Worm (Caenorhabditis elegans) whole organism, L1 larva: ENCODE data around the gene moc-2.

Source experiments
- F16B12.6 ChIP-seq: fragments of 150-350 bp; optimal IDR thresholded peaks from 2 replicates; lab custom pipeline; 2014; ENCODE audit warnings: missing biosample characterization, missing genetic modification characterization
- Y116A8C.19 ChIP-seq: sonication (generic microtip); optimal IDR thresholded peaks from 2 replicates; lab custom pipeline; 2016; ENCODE audit warnings: missing compliant biosample characterization, missing genetic modification characterization, borderline replicate concordance
- ama-1 ChIP-seq: fragments of 150-350 bp; optimal IDR thresholded peaks from 2 replicates; lab custom pipeline; 2014
- blmp-1 ChIP-seq: fragments of 150-350 bp; optimal IDR thresholded peaks from 2 replicates; lab custom pipeline; 2014; ENCODE audit warnings: missing biosample characterization, missing genetic modification characterization
- ceh-82 ChIP-seq, 3 experiments: fragments of 150-350 bp in 1 of 3; sonication (generic microtip) in 2 of 3; optimal IDR thresholded peaks; 2 replicates each; lab custom pipeline; 2014 to 2017; ENCODE audit warnings: missing biosample characterization in 3 of 3, missing genetic modification characterization in 3 of 3
- ceh-88 ChIP-seq: fragments of 200-800 bp; sonication (Bioruptor generic); IDR thresholded peaks from 2 replicates; pipeline ENCODE4 v1.3.6; 2022; ENCODE audit warnings: missing genetic modification characterization, missing compliant biosample characterization
- dpl-1 ChIP-seq, 3 experiments: fragments of 150-350 bp in 2 of 3; sonication (generic microtip) in 1 of 3; optimal IDR thresholded peaks; 2 replicates each; lab custom pipeline; 2014 to 2017; ENCODE audit warnings: missing biosample characterization in 3 of 3, missing genetic modification characterization in 3 of 3, missing genetic modification reagents in 3 of 3
- efl-1 ChIP-seq, 4 experiments: fragments of 150-350 bp; optimal IDR thresholded peaks in 3 of 4; peaks in 1 of 4; 1 replicate in 1 of 4; 2 replicates in 3 of 4; lab custom pipeline; 2014; ENCODE audit warnings: missing biosample characterization in 2 of 4, missing genetic modification characterization in 2 of 4, missing genetic modification reagents in 2 of 4
- elt-3 ChIP-seq, 6 experiments: fragments of 150-350 bp in 1 of 6; sonication (generic microtip); optimal IDR thresholded peaks; 2 replicates each; lab custom pipeline; 2017 to 2018; ENCODE audit warnings: missing biosample characterization in 6 of 6, missing genetic modification characterization in 6 of 6, inconsistent platforms in 1 of 6
- fos-1 ChIP-seq: fragments of 150-350 bp; optimal IDR thresholded peaks from 2 replicates; lab custom pipeline; 2014; ENCODE audit warnings: missing biosample characterization, missing genetic modification characterization
- hlh-17 ChIP-seq: fragments of 200-800 bp; sonication (Bioruptor generic); optimal IDR thresholded peaks from 2 replicates; lab custom pipeline; 2018; ENCODE audit warnings: missing genetic modification characterization, mild to moderate bottlenecking, missing compliant biosample characterization, moderate library complexity, borderline replicate concordance
- hpl-2 ChIP-seq: fragments of 150-350 bp; optimal IDR thresholded peaks from 2 replicates; lab custom pipeline; 2014; ENCODE audit warnings: missing biosample characterization, missing genetic modification reagents, missing genetic modification characterization
- irx-1 ChIP-seq: sonication (generic microtip); optimal IDR thresholded peaks from 2 replicates; lab custom pipeline; 2016; ENCODE audit warnings: missing genetic modification characterization, missing compliant biosample characterization
- lin-13 ChIP-seq: fragments of 150-350 bp; optimal IDR thresholded peaks from 2 replicates; lab custom pipeline; 2014; ENCODE audit warnings: missing biosample characterization, missing genetic modification reagents, missing genetic modification characterization
- lin-14 ChIP-seq: fragments of 200-800 bp; sonication (Bioruptor generic); optimal IDR thresholded peaks from 2 replicates; lab custom pipeline; 2018; ENCODE audit warnings: mild to moderate bottlenecking, missing genetic modification characterization, moderate library complexity, missing compliant biosample characterization
- lin-15B ChIP-seq: fragments of 150-350 bp; sonication (generic microtip); optimal IDR thresholded peaks from 3 replicates; lab custom pipeline; 2014; ENCODE audit warnings: missing biosample characterization, missing genetic modification characterization
- lir-3 ChIP-seq: sonication (generic microtip); optimal IDR thresholded peaks from 2 replicates; lab custom pipeline; 2016; ENCODE audit warnings: mild to moderate bottlenecking, missing genetic modification characterization, moderate library complexity, missing compliant biosample characterization; ENCODE audit not compliant: poor library complexity
- lsy-2 ChIP-seq, 2 experiments: fragments of 150-350 bp; optimal IDR thresholded peaks; 2 replicates each; lab custom pipeline; 2014; ENCODE audit warnings: missing biosample characterization in 2 of 2, missing genetic modification characterization in 2 of 2
- mab-9 ChIP-seq: fragments of 200-800 bp; sonication (Bioruptor generic); IDR thresholded peaks from 2 replicates; pipeline ENCODE4 v1.3.6; 2022; ENCODE audit warnings: missing genetic modification reagents, missing genetic modification characterization, missing compliant biosample characterization
- mdl-1 ChIP-seq, 2 experiments: fragments of 150-350 bp; optimal IDR thresholded peaks; 2 replicates each; lab custom pipeline; 2014 to 2017; ENCODE audit warnings: missing biosample characterization in 2 of 2, missing genetic modification characterization in 2 of 2, inconsistent platforms in 1 of 2
- nhr-12 ChIP-seq: sonication (generic microtip); optimal IDR thresholded peaks from 2 replicates; lab custom pipeline; 2017; ENCODE audit warnings: missing biosample characterization, missing genetic modification characterization
- nhr-20 ChIP-seq: sonication (generic microtip); optimal IDR thresholded peaks from 2 replicates; lab custom pipeline; 2016; ENCODE audit warnings: mild to moderate bottlenecking, missing genetic modification characterization, missing compliant biosample characterization
- nhr-47 ChIP-seq: sonication (generic microtip); optimal IDR thresholded peaks from 2 replicates; lab custom pipeline; 2016; ENCODE audit warnings: mild to moderate bottlenecking, missing genetic modification characterization, moderate library complexity, missing compliant biosample characterization
- nhr-85 ChIP-seq: sonication (generic microtip); peaks from one replicate; lab custom pipeline; 2016; ENCODE audit warnings: missing genetic modification characterization, inconsistent platforms, missing compliant biosample characterization
- nhr-90 ChIP-seq: sonication (generic microtip); optimal IDR thresholded peaks from 2 replicates; lab custom pipeline; 2016; ENCODE audit warnings: mild to moderate bottlenecking, missing genetic modification characterization, missing compliant biosample characterization; ENCODE audit not compliant: poor library complexity
- pax-3 ChIP-seq: fragments of 200-800 bp; sonication (Bioruptor generic); optimal IDR thresholded peaks from 2 replicates; lab custom pipeline; 2018; ENCODE audit warnings: mild to moderate bottlenecking, missing genetic modification characterization, moderate library complexity, missing compliant biosample characterization
- swsn-7 ChIP-seq: sonication (generic microtip); optimal IDR thresholded peaks from 2 replicates; lab custom pipeline; 2016; ENCODE audit warnings: missing genetic modification characterization, missing compliant biosample characterization
- tbx-2 ChIP-seq: sonication (generic microtip); optimal IDR thresholded peaks from 2 replicates; lab custom pipeline; 2016; ENCODE audit warnings: missing genetic modification characterization, missing compliant biosample characterization
- unc-30 ChIP-seq: sonication (generic microtip); optimal IDR thresholded peaks from 2 replicates; lab custom pipeline; 2017; ENCODE audit warnings: missing biosample characterization, missing genetic modification characterization
- unc-98 ChIP-seq: fragments of 200-800 bp; sonication (Bioruptor generic); IDR thresholded peaks from 2 replicates; pipeline ENCODE4 v1.3.6; 2022; ENCODE audit warnings: missing genetic modification characterization, missing compliant biosample characterization
- vab-15 ChIP-seq: sonication (generic microtip); optimal IDR thresholded peaks from 2 replicates; lab custom pipeline; 2017; ENCODE audit warnings: missing genotype, mild to moderate bottlenecking, missing genetic modification characterization, missing compliant biosample characterization
- xbp-1 ChIP-seq: sonication (generic microtip); optimal IDR thresholded peaks from 2 replicates; lab custom pipeline; 2016; ENCODE audit warnings: missing genetic modification characterization, missing compliant biosample characterization
- zag-1 ChIP-seq: fragments of 150-350 bp; optimal IDR thresholded peaks from 2 replicates; lab custom pipeline; 2014; ENCODE audit warnings: missing biosample characterization, missing genetic modification characterization
- ztf-11 ChIP-seq, 2 experiments: sonication (generic microtip); optimal IDR thresholded peaks; 2 replicates each; lab custom pipeline; 2016 to 2017; ENCODE audit warnings: missing genetic modification characterization in 2 of 2, missing biosample characterization in 1 of 2, missing compliant biosample characterization in 1 of 2

Gene moc-2

DNA sequence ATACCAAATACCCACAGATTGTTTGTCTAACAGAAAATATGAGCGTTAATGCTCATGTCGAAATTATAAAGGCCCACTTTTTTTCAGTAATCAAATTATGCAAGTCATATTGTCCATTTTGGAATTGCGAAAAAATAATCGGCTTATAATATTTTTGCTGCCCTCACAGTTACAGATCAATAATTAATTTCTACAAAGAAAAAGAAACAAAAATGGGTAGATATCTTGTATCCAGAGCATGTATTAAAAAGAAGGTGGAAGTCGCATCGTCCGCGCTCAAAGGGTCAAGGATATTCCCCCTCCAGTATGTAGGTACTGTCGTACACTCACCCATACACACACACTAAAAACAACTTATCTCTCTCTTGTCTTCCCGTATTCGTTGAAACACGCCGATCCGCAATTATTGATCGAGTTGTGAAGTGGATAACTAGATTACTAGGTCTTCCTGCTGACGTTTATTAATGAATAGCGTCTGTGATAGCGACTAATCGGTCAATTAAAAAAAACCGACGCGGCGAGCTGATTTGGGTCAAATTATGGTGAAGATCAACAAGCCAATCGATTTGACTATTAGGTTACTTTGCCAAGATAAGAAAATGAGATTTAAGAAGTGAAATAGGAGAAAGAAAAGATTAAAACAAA is 9.9 kb upstream of the moc-2 start:
- TF ChIP-seq nhr-85, result peak; percentile 6
- no peak for TF ChIP-seq ama-1
- TF ChIP-seq fos-1 (tag; lab: Kevin White, UChicago), result no peak
- peak; percentile 70 for TF ChIP-seq blmp-1 (tag; lab: Kevin White, UChicago)
- no peak for TF ChIP-seq nhr-47 (tag; lab: Kevin White, UChicago)
- TF ChIP-seq elt-3 (tag; optimal IDR thresholded peaks at IDR 0.05; lab: Kevin White, UChicago), result peak in 1 of 6 experiments; percentile 4
- no peak for TF ChIP-seq tbx-2 (tag; lab: Kevin White, UChicago)
- no peak for TF ChIP-seq hlh-17 (GFP tag; lab: Kevin White, UChicago)
- no peak for TF ChIP-seq lin-14 (GFP tag; lab: Kevin White, UChicago)
- no peak for TF ChIP-seq hpl-2 (GFP tag; lab: Kevin White, UChicago)
- TF ChIP-seq zag-1 (tag; lab: Kevin White, UChicago), result no peak
- TF ChIP-seq lin-15B (tag; lab: Kevin White, UChicago), result no peak

DNA sequence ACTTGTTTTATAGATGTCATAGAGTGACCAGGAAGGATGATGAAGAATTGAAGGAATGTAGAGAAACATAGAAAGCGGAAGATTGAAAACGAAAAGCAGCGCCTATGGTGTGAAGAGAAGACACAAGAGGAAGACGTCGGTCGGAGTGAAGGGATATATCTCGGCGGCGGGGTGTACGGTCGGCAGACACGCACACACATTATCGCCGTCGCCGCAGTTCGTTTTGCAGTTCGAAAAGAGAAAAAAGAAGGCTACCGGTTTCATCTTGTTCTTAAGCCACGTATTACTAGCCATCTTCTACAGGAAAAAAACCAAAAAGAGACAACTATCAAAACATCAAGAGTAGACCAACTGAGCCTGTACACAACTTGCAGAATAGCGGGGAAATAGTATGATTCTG is 9.4 kb upstream of the moc-2 start:
- TF ChIP-seq dpl-1 (GFP tag; optimal IDR thresholded peaks at IDR 0.05; lab: Kevin White, UChicago), result no peak
- TF ChIP-seq elt-3 (tag; optimal IDR thresholded peaks at IDR 0.05; lab: Kevin White, UChicago), result peak in 1 of 6 experiments; percentile 32
- TF ChIP-seq mdl-1 (tag; optimal IDR thresholded peaks at IDR 0.05; lab: Kevin White, UChicago), result no peak
- TF ChIP-seq unc-30 (tag; lab: Kevin White, UChicago), result no peak
- TF ChIP-seq swsn-7 (tag; lab: Kevin White, UChicago), result no peak
- peak; percentile 22 for TF ChIP-seq xbp-1 (tag; lab: Kevin White, UChicago)
- no peak for TF ChIP-seq unc-98
- no peak for TF ChIP-seq nhr-20 (tag; lab: Kevin White, UChicago)
- peak; percentile 94 for TF ChIP-seq blmp-1 (tag; lab: Kevin White, UChicago)
- TF ChIP-seq hpl-2 (GFP tag; lab: Kevin White, UChicago), result no peak
- TF ChIP-seq efl-1 (optimal IDR thresholded peaks at IDR 0.05; lab: Kevin White, UChicago), result no peak
- peak in 1 of 2 experiments; percentile 59 for TF ChIP-seq efl-1 (GFP tag; optimal IDR thresholded peaks at IDR 0.05 in 1 of 2; lab: Kevin White, UChicago)
- TF ChIP-seq nhr-90 (tag; lab: Kevin White, UChicago), result peak; percentile 19
- no peak for TF ChIP-seq ceh-82 (tag; optimal IDR thresholded peaks at IDR 0.05; lab: Kevin White, UChicago)
- TF ChIP-seq lir-3 (tag; lab: Kevin White, UChicago), result no peak
- TF ChIP-seq lin-15B (tag; lab: Kevin White, UChicago), result no peak
- TF ChIP-seq irx-1 (tag; lab: Kevin White, UChicago), result no peak
- peak; percentile 72 for TF ChIP-seq lin-14 (GFP tag; lab: Kevin White, UChicago)
- TF ChIP-seq ceh-88 (GFP tag; lab: Robert Waterston, UW), result no peak
- no peak for TF ChIP-seq ztf-11 (tag; optimal IDR thresholded peaks at IDR 0.05; lab: Kevin White, UChicago)
- TF ChIP-seq, all 84 proteins: peak for 6

DNA sequence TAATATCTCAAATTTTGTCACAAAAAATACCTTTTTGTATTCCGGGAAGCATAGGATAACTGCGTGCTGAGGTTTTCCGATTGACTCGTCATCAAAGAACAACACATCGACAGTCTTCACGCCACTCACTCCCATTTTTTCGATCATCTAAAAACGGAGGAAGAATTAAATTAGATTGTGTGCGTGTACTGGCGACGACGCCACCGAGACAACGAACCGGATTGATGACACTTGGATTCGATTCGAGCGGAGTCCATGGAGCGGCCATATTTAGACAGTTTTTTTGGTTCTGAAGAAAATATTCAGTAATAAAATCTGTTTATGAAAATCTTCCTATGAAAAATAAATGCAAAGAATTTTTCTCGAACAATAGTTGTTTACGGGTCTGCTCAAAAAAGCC is 7.1 kb upstream of the moc-2 start, which contains the start of gene ubh-1:
Gene ubh-1 (minus strand): TSS at position 289 of the 400 bp plus-strand sequence.
- no peak for TF ChIP-seq unc-30 (tag; lab: Kevin White, UChicago)
- TF ChIP-seq Y116A8C.19, result no peak
- TF ChIP-seq efl-1 (optimal IDR thresholded peaks at IDR 0.05; lab: Kevin White, UChicago), result no peak
- TF ChIP-seq efl-1 (GFP tag; optimal IDR thresholded peaks at IDR 0.05 in 1 of 2; lab: Kevin White, UChicago), result peak in 1 of 2 experiments; percentile 24
- TF ChIP-seq elt-3 (tag; optimal IDR thresholded peaks at IDR 0.05; lab: Kevin White, UChicago), result peak in 1 of 6 experiments; percentile 23
- no peak for TF ChIP-seq nhr-12 (tag; lab: Kevin White, UChicago)
- TF ChIP-seq F16B12.6 (tag; lab: Kevin White, UChicago), result no peak
- TF ChIP-seq pax-3, result no peak
- no peak for TF ChIP-seq vab-15 (tag; lab: Kevin White, UChicago)
- TF ChIP-seq lin-13 (GFP tag; lab: Kevin White, UChicago), result no peak

DNA sequence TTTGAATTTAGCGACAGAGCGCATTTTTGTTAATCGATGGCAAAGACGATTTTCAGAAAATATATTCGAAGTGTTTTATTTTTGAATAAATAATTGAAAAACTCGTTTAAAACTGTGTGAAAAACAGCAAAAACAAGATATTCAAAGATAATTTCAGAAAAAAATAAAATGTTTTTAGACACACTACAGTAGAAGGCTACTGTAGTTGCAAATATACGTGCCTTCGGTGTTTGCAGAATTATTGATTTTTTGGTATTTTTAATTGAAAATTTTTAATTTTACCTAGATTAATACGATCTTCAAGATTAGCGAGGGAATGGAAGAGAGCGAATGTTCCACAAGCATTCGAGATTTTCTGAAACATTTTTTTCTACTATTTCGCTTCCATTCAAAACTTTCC is 6.6 kb upstream of the moc-2 start:
- no peak for TF ChIP-seq mab-9 (GFP tag; lab: Robert Waterston, UW)
- peak in 1 of 2 experiments; percentile 50 for TF ChIP-seq lsy-2 (tag; optimal IDR thresholded peaks at IDR 0.05; lab: Kevin White, UChicago)
- TF ChIP-seq pax-3, result no peak
